Fruit fly (Drosophila melanogaster) whole organism, prepupa: ENCODE results near the gene sbr.

ENCODE experiments used
- Blimp-1 ChIP-seq: fragments of 200-800 bp; sonication (Bioruptor generic); optimal IDR thresholded peaks from 3 replicates; lab custom pipeline; 2017; ENCODE audit warnings: missing biosample characterization, missing genetic modification characterization, mild to moderate bottlenecking, moderate library complexity, missing genetic modification reagents
- CG10631 ChIP-seq: fragments of 200-800 bp; sonication (Bioruptor generic); optimal IDR thresholded peaks from 2 replicates; lab custom pipeline; 2016; ENCODE audit warnings: missing biosample characterization, missing genetic modification characterization
- CG10669 ChIP-seq: fragments of 200-800 bp; sonication (Bioruptor generic); optimal IDR thresholded peaks from 3 replicates; lab custom pipeline; 2018; ENCODE audit warnings: missing biosample characterization, mild to moderate bottlenecking, missing genetic modification characterization, moderate library complexity
- CG11294 ChIP-seq: fragments of 200-800 bp; sonication (Bioruptor generic); IDR thresholded peaks from 2 replicates; pipeline ENCODE4 v1.3.6; 2022; ENCODE audit warnings: missing biosample characterization, missing genetic modification characterization
- CG16779 ChIP-seq: fragments of 200-800 bp; sonication (Bioruptor generic); optimal IDR thresholded peaks from 3 replicates; lab custom pipeline; 2017; ENCODE audit warnings: missing biosample characterization, mild to moderate bottlenecking, missing genetic modification characterization
- CG3032 ChIP-seq: fragments of 200-800 bp; optimal IDR thresholded peaks from 2 replicates; lab custom pipeline; 2019; ENCODE audit warnings: missing biosample characterization, mild to moderate bottlenecking, missing genetic modification characterization, moderate library complexity
- CG31627 ChIP-seq: fragments of 200-800 bp; sonication (Bioruptor generic); optimal IDR thresholded peaks from 3 replicates; lab custom pipeline; 2016; ENCODE audit warnings: missing biosample characterization, missing genetic modification characterization
- CG32006 ChIP-seq: fragments of 200-800 bp; sonication (Bioruptor generic); optimal IDR thresholded peaks from 3 replicates; lab custom pipeline; 2017; ENCODE audit warnings: missing biosample characterization, mild to moderate bottlenecking, missing genetic modification characterization
- CG34406 ChIP-seq: fragments of 200-800 bp; sonication (Bioruptor generic); optimal IDR thresholded peaks from 3 replicates; lab custom pipeline; 2016; ENCODE audit warnings: missing biosample characterization, missing genetic modification characterization
- CG3919 ChIP-seq: fragments of 200-800 bp; sonication (Bioruptor generic); optimal IDR thresholded peaks from 3 replicates; lab custom pipeline; 2016; ENCODE audit warnings: missing biosample characterization, missing genetic modification characterization
- CG4318 ChIP-seq: fragments of 200-800 bp; sonication (Bioruptor generic); optimal IDR thresholded peaks from 3 replicates; lab custom pipeline; 2017; ENCODE audit warnings: missing biosample characterization, mild to moderate bottlenecking, missing genetic modification characterization
- CG6163 ChIP-seq: fragments of 200-800 bp; sonication (Bioruptor generic); IDR thresholded peaks from 3 replicates; pipeline ENCODE4 v1.3.6; 2022; ENCODE audit warnings: missing biosample characterization, missing genetic modification characterization
- CG6276 ChIP-seq: fragments of 200-800 bp; sonication (Bioruptor generic); optimal IDR thresholded peaks from 2 replicates; lab custom pipeline; 2017; ENCODE audit warnings: missing biosample characterization, mild to moderate bottlenecking, missing genetic modification characterization
- CG6792 ChIP-seq: fragments of 200-800 bp; sonication (Bioruptor generic); optimal IDR thresholded peaks from 3 replicates; lab custom pipeline; 2016; ENCODE audit warnings: missing biosample characterization, missing genetic modification characterization
- CG6808 ChIP-seq: fragments of 200-800 bp; sonication (Bioruptor generic); optimal IDR thresholded peaks from 3 replicates; lab custom pipeline; 2017; ENCODE audit warnings: missing biosample characterization, missing genetic modification characterization, mild to moderate bottlenecking, moderate library complexity, missing genetic modification reagents
- CG6854 ChIP-seq: fragments of 200-800 bp; sonication (Bioruptor generic); optimal IDR thresholded peaks from 2 replicates; lab custom pipeline; 2017; ENCODE audit warnings: missing biosample characterization, mild to moderate bottlenecking, missing genetic modification characterization
- CG7368 ChIP-seq: fragments of 200-800 bp; sonication (Bioruptor generic); optimal IDR thresholded peaks from 3 replicates; lab custom pipeline; 2016; ENCODE audit warnings: missing biosample characterization, missing genetic modification characterization
- CG8119 ChIP-seq: fragments of 200-800 bp; sonication (Bioruptor generic); IDR thresholded peaks from 3 replicates; pipeline ENCODE4 v1.3.6; 2022; ENCODE audit warnings: missing biosample characterization, missing genetic modification characterization
- CG8632 ChIP-seq: fragments of 200-800 bp; sonication (Bioruptor generic); optimal IDR thresholded peaks from 3 replicates; lab custom pipeline; 2016; ENCODE audit warnings: missing biosample characterization, missing genetic modification characterization
- CG9139 ChIP-seq: fragments of 200-800 bp; sonication (Bioruptor generic); optimal IDR thresholded peaks from 3 replicates; lab custom pipeline; 2017; ENCODE audit warnings: missing biosample characterization, mild to moderate bottlenecking, missing genetic modification characterization
- Eip75B ChIP-seq: fragments of 200-800 bp; sonication (Bioruptor generic); optimal IDR thresholded peaks from 3 replicates; lab custom pipeline; 2016; ENCODE audit warnings: missing biosample characterization, missing genetic modification characterization
- Ets96B ChIP-seq: fragments of 200-800 bp; optimal IDR thresholded peaks from 2 replicates; lab custom pipeline; 2019; ENCODE audit warnings: missing biosample characterization, mild to moderate bottlenecking, missing genetic modification characterization, moderate library complexity
- Gug ChIP-seq: fragments of 200-800 bp; sonication (Bioruptor generic); IDR thresholded peaks from 2 replicates; pipeline ENCODE4 v1.3.6; 2022; ENCODE audit warnings: missing biosample characterization, missing genetic modification characterization
- Hr38 ChIP-seq: sonication (Bioruptor generic); optimal IDR thresholded peaks from 2 replicates; lab custom pipeline; 2016; ENCODE audit warnings: missing biosample characterization, missing genetic modification characterization
- Hr39 ChIP-seq: fragments of 200-800 bp; sonication (Bioruptor generic); optimal IDR thresholded peaks from 2 replicates; lab custom pipeline; 2016; ENCODE audit warnings: missing biosample characterization, missing genetic modification characterization
- Hr4 ChIP-seq: fragments of 200-800 bp; sonication (Bioruptor generic); optimal IDR thresholded peaks from 3 replicates; lab custom pipeline; 2016; ENCODE audit warnings: missing biosample characterization, missing genetic modification characterization
- Lpt ChIP-seq: fragments of 200-800 bp; sonication (Bioruptor generic); optimal IDR thresholded peaks from 3 replicates; lab custom pipeline; 2016; ENCODE audit warnings: missing biosample characterization, missing genetic modification characterization
- Met ChIP-seq: fragments of 200-800 bp; sonication (Bioruptor generic); optimal IDR thresholded peaks from 3 replicates; lab custom pipeline; 2016; ENCODE audit warnings: missing biosample characterization, missing genetic modification characterization
- OdsH ChIP-seq: fragments of 200-800 bp; sonication (Bioruptor generic); optimal IDR thresholded peaks from 3 replicates; lab custom pipeline; 2016; ENCODE audit warnings: missing biosample characterization, missing genetic modification characterization
- Smox ChIP-seq: fragments of 200-800 bp; sonication (Bioruptor generic); optimal IDR thresholded peaks from 3 replicates; lab custom pipeline; 2016; ENCODE audit warnings: missing biosample characterization, missing genetic modification characterization
- Sox102F ChIP-seq: fragments of 200-800 bp; sonication (Bioruptor generic); optimal IDR thresholded peaks from 2 replicates; lab custom pipeline; 2016; ENCODE audit warnings: missing biosample characterization, mild to moderate bottlenecking, missing genetic modification characterization
- Sox14 ChIP-seq: fragments of 200-800 bp; sonication (Bioruptor generic); optimal IDR thresholded peaks from 3 replicates; lab custom pipeline; 2016; ENCODE audit warnings: missing biosample characterization, missing genetic modification characterization
- Sox15 ChIP-seq: fragments of 200-800 bp; sonication (Bioruptor generic); optimal IDR thresholded peaks from 3 replicates; lab custom pipeline; 2016; ENCODE audit warnings: missing biosample characterization, missing genetic modification characterization
- achi ChIP-seq: fragments of 200-800 bp; sonication (Bioruptor generic); optimal IDR thresholded peaks from 3 replicates; lab custom pipeline; 2016; ENCODE audit warnings: missing biosample characterization, missing genetic modification characterization
- acj6 ChIP-seq: fragments of 200-800 bp; sonication (Bioruptor generic); optimal IDR thresholded peaks from 3 replicates; lab custom pipeline; 2016; ENCODE audit warnings: missing biosample characterization, missing genetic modification characterization
- dac ChIP-seq: fragments of 200-800 bp; sonication (Bioruptor generic); optimal IDR thresholded peaks from 2 replicates; lab custom pipeline; 2017; ENCODE audit warnings: missing biosample characterization, mild to moderate bottlenecking, missing genetic modification characterization
- eg ChIP-seq: fragments of 200-800 bp; sonication (Bioruptor generic); IDR thresholded peaks from 3 replicates; pipeline ENCODE4 v1.3.6; 2022; ENCODE audit warnings: missing biosample characterization, missing genetic modification characterization
- esn ChIP-seq: fragments of 200-800 bp; sonication (Bioruptor generic); optimal IDR thresholded peaks from 2 replicates; lab custom pipeline; 2016; ENCODE audit warnings: missing biosample characterization, mild to moderate bottlenecking, missing genetic modification characterization, moderate library complexity
- fd85E ChIP-seq: fragments of 200-800 bp; sonication (Bioruptor generic); optimal IDR thresholded peaks from 3 replicates; lab custom pipeline; 2016; ENCODE audit warnings: missing biosample characterization, missing genetic modification characterization
- lz ChIP-seq: fragments of 200-800 bp; sonication (Bioruptor generic); optimal IDR thresholded peaks from 3 replicates; lab custom pipeline; 2016; ENCODE audit warnings: missing biosample characterization, missing genetic modification characterization
- net ChIP-seq: fragments of 200-800 bp; sonication (Bioruptor generic); optimal IDR thresholded peaks from 3 replicates; lab custom pipeline; 2016; ENCODE audit warnings: missing biosample characterization, missing genetic modification characterization
- pdm3 ChIP-seq: fragments of 200-800 bp; sonication (Bioruptor generic); optimal IDR thresholded peaks from 3 replicates; lab custom pipeline; 2016; ENCODE audit warnings: missing biosample characterization, missing genetic modification characterization
- salr ChIP-seq, 2 experiments: fragments of 200-800 bp; sonication (Bioruptor generic); optimal IDR thresholded peaks; 3 replicates each; lab custom pipeline; 2016 to 2018; ENCODE audit warnings: missing biosample characterization in 2 of 2, missing genetic modification characterization in 2 of 2, mild to moderate bottlenecking in 1 of 2
- spab ChIP-seq: fragments of 200-800 bp; sonication (Bioruptor generic); optimal IDR thresholded peaks from 2 replicates; lab custom pipeline; 2017; ENCODE audit warnings: missing biosample characterization, mild to moderate bottlenecking, missing genetic modification characterization, missing genetic modification reagents
- ss ChIP-seq, 2 experiments: fragments of 200-800 bp; sonication (Bioruptor generic); optimal IDR thresholded peaks; 2 replicates in 1 of 2; 3 replicates in 1 of 2; lab custom pipeline; 2017 to 2018; ENCODE audit warnings: mild to moderate bottlenecking in 2 of 2, missing biosample characterization in 2 of 2, missing genetic modification characterization in 2 of 2, moderate library complexity in 1 of 2
- svp ChIP-seq: fragments of 200-800 bp; sonication (Bioruptor generic); peaks from one replicate; lab custom pipeline; 2016; ENCODE audit warnings: missing biosample characterization, missing genetic modification characterization
- topi ChIP-seq: fragments of 200-800 bp; sonication (Bioruptor generic); optimal IDR thresholded peaks from 3 replicates; lab custom pipeline; 2016; ENCODE audit warnings: missing biosample characterization, missing genetic modification characterization

sbr gene

dm6 chrX:10804042-10804441 lies 42.9 kb downstream of the sbr start (continued):
- TF ChIP-seq lz: peak; percentile 2
- TF ChIP-seq Blimp-1 (GFP tag; lab: Kevin White, UChicago): no peak
- peak; percentile 65 for TF ChIP-seq svp (GFP tag; lab: Kevin White, UChicago)
- TF ChIP-seq achi (GFP tag; lab: Kevin White, UChicago): peak; percentile 4
- no peak for TF ChIP-seq Sox15 (GFP tag; lab: Kevin White, UChicago)

- TF ChIP-seq spab (GFP tag; lab: Kevin White, UChicago) (peak; percentile 22), CG6163 (GFP tag; lab: Robert Waterston, UW) (peak; percentile 57), Eip75B (GFP tag; lab: Kevin White, UChicago) (peak; percentile 2), Hr39 (GFP tag; lab: Kevin White, UChicago) (no peak), Sox102F (GFP tag; lab: Kevin White, UChicago) (no peak), lz (peak; percentile 36), acj6 (GFP tag; lab: Kevin White, UChicago) (peak; percentile 64), Hr4 (GFP tag; lab: Kevin White, UChicago) (peak; percentile 28), CG10631 (GFP tag; lab: Kevin White, UChicago) (peak; percentile 73), CG7368 (GFP tag; lab: Kevin White, UChicago) (peak; percentile 21), CG4318 (GFP tag; lab: Kevin White, UChicago) (peak; percentile 37), OdsH (GFP tag; lab: Kevin White, UChicago) (peak; percentile 68), Met (GFP tag; lab: Kevin White, UChicago) (peak; percentile 53), Lpt (no peak), Sox15 (GFP tag; lab: Kevin White, UChicago) (peak; percentile 27), net (peak; percentile 29), CG6792 (GFP tag; lab: Kevin White, UChicago) (peak; percentile 32), eg (GFP tag; lab: Robert Waterston, UW) (peak; percentile 63), CG3032 (peak; percentile 72), CG32006 (GFP tag; lab: Kevin White, UChicago) (peak; percentile 82), CG31627 (peak; percentile 41), topi (GFP tag; lab: Kevin White, UChicago) (no peak), CG6808 (GFP tag; lab: Kevin White, UChicago) (peak; percentile 9), esn (GFP tag; lab: Kevin White, UChicago) (peak; percentile 49), svp (GFP tag; lab: Kevin White, UChicago) (no peak), CG6854 (GFP tag; lab: Kevin White, UChicago) (no peak), ss (GFP tag; optimal IDR thresholded peaks at IDR 0.05; lab: Kevin White, UChicago) (peak; percentile 7 to 47), CG8632 (GFP tag; lab: Kevin White, UChicago) (peak; percentile 65), Gug (GFP tag; lab: Robert Waterston, UW) (peak; percentile 50; the same call in 1 of the 2 replicates), dac (GFP tag; lab: Kevin White, UChicago) (no peak), fd85E (GFP tag; lab: Kevin White, UChicago) (no peak), Blimp-1 (GFP tag; lab: Kevin White, UChicago) (peak; percentile 33), Ets96B (tag; lab: Kevin White, UChicago) (peak; percentile 63), CG34406 (peak; percentile 60), Sox14 (GFP tag; lab: Kevin White, UChicago) (peak; percentile 37), CG6276 (GFP tag; lab: Kevin White, UChicago) (peak; percentile 66), Hr38 (GFP tag; lab: Kevin White, UChicago) (no peak), CG16779 (tag; lab: Kevin White, UChicago) (no peak), CG11294 (GFP tag; lab: Robert Waterston, UW) (no peak), CG3919 (peak; percentile 34), achi (GFP tag; lab: Kevin White, UChicago) (peak; percentile 56), CG9139 (GFP tag; lab: Kevin White, UChicago) (no peak), salr (GFP tag; optimal IDR thresholded peaks at IDR 0.05; lab: Kevin White, UChicago) (peak in 1 of 2 experiments; percentile 28), CG8119 (GFP tag; lab: Robert Waterston, UW) (peak; percentile 78), pdm3 (GFP tag; lab: Kevin White, UChicago) (peak; percentile 19), Smox (GFP tag; lab: Kevin White, UChicago) (no peak), CG10669 (peak; percentile 43)
These were observed 44.2 kb downstream of the sbr start for dm6 chrX:10802457-10803378.
